Fruit fly (Drosophila melanogaster) whole organism, embryonic: ENCODE measurements around the gene zetaCOP.
A peak's percentile ranks its signal among the peaks of the same experiment; 100 is the strongest.

Experiments
- Asciz ChIP-seq: fragments of 200-800 bp; sonication (Bioruptor generic); optimal IDR thresholded peaks from 2 replicates; lab custom pipeline; 2017; ENCODE audit warnings: missing biosample characterization, mild to moderate bottlenecking, missing genetic modification characterization, missing genetic modification reagents
- Bteb2 ChIP-seq: fragments of 200-800 bp; sonication (Bioruptor generic); optimal IDR thresholded peaks from 2 replicates; lab custom pipeline; 2016; ENCODE audit warnings: missing biosample characterization, missing genetic modification characterization
- CG10147 ChIP-seq: fragments of 200-800 bp; sonication (Bioruptor generic); optimal IDR thresholded peaks from 2 replicates; lab custom pipeline; 2019; ENCODE audit warnings: missing biosample characterization, mild to moderate bottlenecking, missing genetic modification characterization, moderate library complexity
- CG10431 ChIP-seq: fragments of 200-800 bp; sonication (Bioruptor generic); optimal IDR thresholded peaks from 3 replicates; lab custom pipeline; 2018; ENCODE audit warnings: missing biosample characterization, mild to moderate bottlenecking, missing genetic modification characterization
- CG10979 ChIP-seq: fragments of 200-800 bp; sonication (Bioruptor generic); optimal IDR thresholded peaks from 2 replicates; lab custom pipeline; 2018; ENCODE audit warnings: missing biosample characterization, mild to moderate bottlenecking, missing genetic modification characterization, moderate library complexity
- CG12071 ChIP-seq: fragments of 200-800 bp; sonication (Bioruptor generic); optimal IDR thresholded peaks from 3 replicates; lab custom pipeline; 2018; ENCODE audit warnings: missing biosample characterization, mild to moderate bottlenecking, missing genetic modification characterization
- CG12391 ChIP-seq: fragments of 200-800 bp; sonication (Bioruptor generic); optimal IDR thresholded peaks from 3 replicates; lab custom pipeline; 2018; ENCODE audit warnings: missing biosample characterization, mild to moderate bottlenecking, missing genetic modification characterization, moderate library complexity
- CG13624 ChIP-seq: fragments of 200-800 bp; sonication (Bioruptor generic); optimal IDR thresholded peaks from 2 replicates; lab custom pipeline; 2016; ENCODE audit warnings: missing biosample characterization, missing genetic modification characterization
- CG15269 ChIP-seq: fragments of 200-800 bp; sonication (Bioruptor generic); optimal IDR thresholded peaks from 2 replicates; lab custom pipeline; 2018; ENCODE audit warnings: missing biosample characterization, mild to moderate bottlenecking, missing genetic modification characterization, moderate library complexity
- CG1603 ChIP-seq: fragments of 200-800 bp; sonication (Bioruptor generic); optimal IDR thresholded peaks from 2 replicates; lab custom pipeline; 2019; ENCODE audit warnings: missing biosample characterization, mild to moderate bottlenecking, missing genetic modification characterization, moderate library complexity
- CG1792 ChIP-seq: fragments of 200-800 bp; sonication (Bioruptor generic); optimal IDR thresholded peaks from 2 replicates; lab custom pipeline; 2016; ENCODE audit warnings: missing biosample characterization, missing genetic modification characterization
- CG1832 ChIP-seq: fragments of 200-800 bp; sonication (Bioruptor generic); optimal IDR thresholded peaks from 2 replicates; lab custom pipeline; 2017; ENCODE audit warnings: missing biosample characterization, mild to moderate bottlenecking, missing genetic modification characterization, inconsistent platforms
- CG2116 ChIP-seq: fragments of 200-800 bp; sonication (Bioruptor generic); optimal IDR thresholded peaks from 3 replicates; lab custom pipeline; 2018; ENCODE audit warnings: missing biosample characterization, mild to moderate bottlenecking, missing genetic modification characterization
- CG32532 ChIP-seq: fragments of 200-800 bp; sonication (Bioruptor generic); IDR thresholded peaks from 2 replicates; pipeline ENCODE4 v1.3.6; 2022; ENCODE audit warnings: missing biosample characterization, missing genetic modification characterization
- CG4282 ChIP-seq: fragments of 200-800 bp; sonication (Bioruptor generic); optimal IDR thresholded peaks from 2 replicates; lab custom pipeline; 2016; ENCODE audit warnings: missing biosample characterization, missing genetic modification characterization
- CG4730 ChIP-seq: fragments of 200-800 bp; sonication (Bioruptor generic); IDR thresholded peaks from 2 replicates; pipeline ENCODE4 v1.3.6; 2022; ENCODE audit warnings: missing biosample characterization, missing genetic modification characterization
- CG6765 ChIP-seq: fragments of 200-800 bp; sonication (Bioruptor generic); optimal IDR thresholded peaks from 3 replicates; lab custom pipeline; 2017; ENCODE audit warnings: missing biosample characterization, mild to moderate bottlenecking, missing genetic modification characterization
- CG7987 ChIP-seq: fragments of 200-800 bp; sonication (Bioruptor generic); optimal IDR thresholded peaks from 2 replicates; lab custom pipeline; 2018; ENCODE audit warnings: missing biosample characterization, mild to moderate bottlenecking, missing genetic modification characterization, moderate library complexity
- CG8281 ChIP-seq: fragments of 200-800 bp; sonication (Bioruptor generic); optimal IDR thresholded peaks from 2 replicates; lab custom pipeline; 2018; ENCODE audit warnings: missing biosample characterization, mild to moderate bottlenecking, missing genetic modification characterization, moderate library complexity
- CG8290 ChIP-seq, 3 experiments: fragments of 200-800 bp; sonication (Bioruptor generic); optimal IDR thresholded peaks; 2 replicates each; lab custom pipeline; 2016 to 2019; ENCODE audit warnings: missing biosample characterization in 3 of 3, missing genetic modification characterization in 3 of 3, mild to moderate bottlenecking in 2 of 3, moderate library complexity in 1 of 3
- CG8359 ChIP-seq: fragments of 200-800 bp; sonication (Bioruptor generic); optimal IDR thresholded peaks from 2 replicates; lab custom pipeline; 2017; ENCODE audit warnings: missing biosample characterization, mild to moderate bottlenecking, missing genetic modification characterization, borderline replicate concordance
- CG9215 ChIP-seq: fragments of 200-800 bp; sonication (Bioruptor generic); IDR thresholded peaks from 2 replicates; pipeline ENCODE4 v1.3.6; 2022; ENCODE audit warnings: missing biosample characterization, missing genetic modification characterization
- CG9876 ChIP-seq: fragments of 200-800 bp; sonication (Bioruptor generic); optimal IDR thresholded peaks from 2 replicates; lab custom pipeline; 2016; ENCODE audit warnings: missing biosample characterization, missing genetic modification characterization
- D ChIP-seq, 2 experiments: fragments of 200-800 bp in 1 of 2; fragments of >200 bp in 1 of 2; sonication (Bioruptor generic) in 1 of 2; optimal IDR thresholded peaks; 2 replicates in 1 of 2; 3 replicates in 1 of 2; lab custom pipeline; 2017; ENCODE audit warnings: mild to moderate bottlenecking in 1 of 2, missing biosample characterization in 1 of 2, missing genetic modification characterization in 1 of 2, missing genetic modification reagents in 1 of 2
- D19B ChIP-seq: fragments of 200-800 bp; sonication (Bioruptor generic); optimal IDR thresholded peaks from 2 replicates; lab custom pipeline; 2017; ENCODE audit warnings: missing biosample characterization, mild to moderate bottlenecking, missing genetic modification characterization
- Hey ChIP-seq: fragments of 200-800 bp; sonication (Bioruptor generic); optimal IDR thresholded peaks from 3 replicates; lab custom pipeline; 2018; ENCODE audit warnings: missing biosample characterization, mild to moderate bottlenecking, missing genetic modification characterization
- Hr51 ChIP-seq, 2 experiments: fragments of 200-800 bp; sonication (Bioruptor generic); optimal IDR thresholded peaks; 2 replicates in 1 of 2; 3 replicates in 1 of 2; lab custom pipeline; 2016 to 2018; ENCODE audit warnings: missing biosample characterization in 2 of 2, missing genetic modification characterization in 2 of 2, mild to moderate bottlenecking in 1 of 2, moderate library complexity in 1 of 2
- Hr78 ChIP-seq, 2 experiments: fragments of 200-800 bp in 1 of 2; fragments of >200 bp in 1 of 2; sonication (Bioruptor generic) in 1 of 2; optimal IDR thresholded peaks; 2 replicates each; lab custom pipeline; 2017 to 2019; ENCODE audit warnings: missing biosample characterization in 2 of 2, missing genetic modification characterization in 2 of 2, mild to moderate bottlenecking in 1 of 2, moderate library complexity in 1 of 2
- Rfx ChIP-seq: fragments of 200-800 bp; sonication (Bioruptor generic); IDR thresholded peaks from 2 replicates; pipeline ENCODE4 v1.3.6; 2022; ENCODE audit warnings: missing biosample characterization, missing genetic modification characterization
- ara ChIP-seq: fragments of 200-800 bp; sonication (Bioruptor generic); IDR thresholded peaks from 2 replicates; pipeline ENCODE4 v1.3.6; 2022; ENCODE audit warnings: missing biosample characterization, missing genetic modification characterization
- bowl ChIP-seq: fragments of 200-800 bp; sonication (Bioruptor generic); IDR thresholded peaks from 2 replicates; pipeline ENCODE4 v1.3.6; 2022; ENCODE audit warnings: missing biosample characterization, missing genetic modification characterization
- caup ChIP-seq: fragments of 200-800 bp; sonication (Bioruptor generic); optimal IDR thresholded peaks from 3 replicates; lab custom pipeline; 2017; ENCODE audit warnings: missing biosample characterization, mild to moderate bottlenecking, missing genetic modification characterization, moderate library complexity; ENCODE audit not compliant: severe bottlenecking
- chinmo ChIP-seq: fragments of 200-800 bp; sonication (Bioruptor generic); IDR thresholded peaks from 4 replicates; pipeline ENCODE4 v1.3.6; 2022; ENCODE audit warnings: missing biosample characterization, missing genetic modification characterization; ENCODE audit not compliant: partially characterized antibody
- dm ChIP-seq: fragments of 200-800 bp; sonication (Bioruptor generic); optimal IDR thresholded peaks from 3 replicates; lab custom pipeline; 2016; ENCODE audit warnings: missing biosample characterization, missing genetic modification characterization
- esg ChIP-seq: fragments of 200-800 bp; sonication (Bioruptor generic); conservative IDR thresholded peaks from 2 replicates; pipeline ENCODE4 v1.3.6; 2022; ENCODE audit warnings: missing biosample characterization, missing genetic modification characterization
- fu2 ChIP-seq: fragments of 200-800 bp; sonication (Bioruptor generic); optimal IDR thresholded peaks from 2 replicates; lab custom pipeline; 2016; ENCODE audit warnings: missing biosample characterization, missing genetic modification characterization
- grau ChIP-seq: fragments of 200-800 bp; optimal IDR thresholded peaks from 3 replicates; lab custom pipeline; 2019; ENCODE audit warnings: missing biosample characterization, mild to moderate bottlenecking, missing genetic modification characterization, moderate library complexity
- mirr ChIP-seq: fragments of 200-800 bp; sonication (Bioruptor generic); optimal IDR thresholded peaks from 3 replicates; lab custom pipeline; 2018; ENCODE audit warnings: missing biosample characterization, mild to moderate bottlenecking, missing genetic modification characterization
- nerfin-1 ChIP-seq: fragments of 200-800 bp; sonication (Bioruptor generic); optimal IDR thresholded peaks from 3 replicates; lab custom pipeline; 2019; ENCODE audit warnings: missing biosample characterization, mild to moderate bottlenecking, missing genetic modification characterization, moderate library complexity
- pb ChIP-seq: fragments of 200-800 bp; sonication (Bioruptor generic); optimal IDR thresholded peaks from 3 replicates; lab custom pipeline; 2016; ENCODE audit warnings: missing biosample characterization, missing genetic modification characterization
- prd ChIP-seq, 3 experiments: fragments of >200 bp in 2 of 3; fragments of 200-800 bp in 1 of 3; sonication (Bioruptor generic) in 1 of 3; optimal IDR thresholded peaks in 2 of 3; IDR thresholded peaks in 1 of 3; 2 replicates in 2 of 3; 3 replicates in 1 of 3; pipeline versions ENCODE4 v1.3.6 to Lab custom; 2017 to 2022; ENCODE audit warnings: missing biosample characterization in 1 of 3, missing genetic modification characterization in 1 of 3
- sens ChIP-seq: fragments of 200-800 bp; sonication (Bioruptor generic); peaks from one replicate; lab custom pipeline; 2016; ENCODE audit warnings: missing biosample characterization, missing genetic modification characterization
- slbo ChIP-seq: fragments of 200-800 bp; sonication (Bioruptor generic); IDR thresholded peaks from 2 replicates; pipeline ENCODE4 v1.3.6; 2022; ENCODE audit warnings: missing biosample characterization, missing genetic modification characterization
- stc ChIP-seq: fragments of 200-800 bp; sonication (Bioruptor generic); IDR thresholded peaks from 2 replicates; pipeline ENCODE4 v1.3.6; 2022; ENCODE audit warnings: missing biosample characterization, missing genetic modification characterization
- stwl ChIP-seq: fragments of 200-800 bp; sonication (Bioruptor generic); optimal IDR thresholded peaks from 3 replicates; lab custom pipeline; 2018; ENCODE audit warnings: missing biosample characterization, mild to moderate bottlenecking, missing genetic modification characterization, moderate library complexity
- tap ChIP-seq: fragments of 200-800 bp; optimal IDR thresholded peaks from 3 replicates; lab custom pipeline; 2019; ENCODE audit warnings: missing biosample characterization, mild to moderate bottlenecking, missing genetic modification characterization, moderate library complexity
- trh ChIP-seq: fragments of 200-800 bp; sonication (Bioruptor generic); optimal IDR thresholded peaks from 2 replicates; lab custom pipeline; 2016; ENCODE audit warnings: missing biosample characterization, missing genetic modification characterization

The zetaCOP gene

dm6 chr3L:16646865-16647459 lies 26.4 kb downstream of the zetaCOP start (continued):
- no peak for TF ChIP-seq mirr (GFP tag; lab: Kevin White, UChicago)
- TF ChIP-seq CG15269 (tag; lab: Kevin White, UChicago) = no peak
- no peak for TF ChIP-seq CG9215 (GFP tag; lab: Robert Waterston, UW)
- TF ChIP-seq stwl (tag; lab: Kevin White, UChicago) = no peak
- TF ChIP-seq ara = 0 out of 2 replicates have a peak, but pooled peaks have one; percentile 30
- peak; percentile 35; the same call in 1 of the 2 replicates for TF ChIP-seq Rfx (GFP tag; lab: Robert Waterston, UW)
- no peak for TF ChIP-seq CG1832 (GFP tag; lab: Kevin White, UChicago)
- TF ChIP-seq pb = peak; percentile 11
- TF ChIP-seq Asciz (GFP tag; lab: Kevin White, UChicago) = no peak
- no peak for TF ChIP-seq trh (GFP tag; lab: Kevin White, UChicago)
- peak; percentile 50; the same call in 1 of the 2 replicates for TF ChIP-seq stc (GFP tag; lab: Robert Waterston, UW)
- no peak for TF ChIP-seq fu2
- TF ChIP-seq slbo (GFP tag; lab: Robert Waterston, UW) = 0 out of 2 replicates have a peak, but pooled peaks have one; percentile 32
- TF ChIP-seq CG32532 (GFP tag; lab: Robert Waterston, UW) = peak; percentile 34; the same call in 1 of the 2 replicates
- TF ChIP-seq CG1603 (tag; lab: Kevin White, UChicago) = no peak
- TF ChIP-seq D19B (GFP tag; lab: Kevin White, UChicago) = no peak
- no peak for TF ChIP-seq CG4282 (GFP tag; lab: Kevin White, UChicago)
- no peak for TF ChIP-seq prd (optimal IDR thresholded peaks at IDR 0.05; lab: Kevin White, UChicago)
- TF ChIP-seq prd (GFP tag; IDR thresholded peaks at IDR 0.05; lab: Robert Waterston, UW) = 0 out of 3 replicates have a peak, but pooled peaks have one; percentile 22
- no peak for TF ChIP-seq bowl
- TF ChIP-seq CG8290 (GFP tag; optimal IDR thresholded peaks at IDR 0.05; lab: Kevin White, UChicago) = no peak
- TF ChIP-seq CG8290 (tag; optimal IDR thresholded peaks at IDR 0.05; lab: Kevin White, UChicago) = no peak
- TF ChIP-seq CG8359 = no peak
- TF ChIP-seq Bteb2 (GFP tag; lab: Kevin White, UChicago) = no peak
- no peak for TF ChIP-seq D (optimal IDR thresholded peaks at IDR 0.05; lab: Kevin White, UChicago)
- no peak for TF ChIP-seq D (GFP tag; optimal IDR thresholded peaks at IDR 0.05; lab: Kevin White, UChicago)
- TF ChIP-seq dm (GFP tag; lab: Kevin White, UChicago) = no peak
- no peak for TF ChIP-seq nerfin-1 (tag; lab: Kevin White, UChicago)
- no peak for TF ChIP-seq CG12071 (GFP tag; lab: Kevin White, UChicago)
- TF ChIP-seq Hr51 (GFP tag; optimal IDR thresholded peaks at IDR 0.05; lab: Kevin White, UChicago) = no peak
- TF ChIP-seq sens = peak; percentile 39
- no peak for TF ChIP-seq CG10979 (tag; lab: Kevin White, UChicago)
- no peak for TF ChIP-seq CG8281 (tag; lab: Kevin White, UChicago)
- TF ChIP-seq CG4730 = no peak; the same call in 1 of the 2 replicates
- TF ChIP-seq grau = no peak
- no peak for TF ChIP-seq CG1792 (GFP tag; lab: Kevin White, UChicago)
- TF ChIP-seq chinmo (GFP tag; lab: Robert Waterston, UW) = 0 out of 4 replicates have a peak, but pooled peaks have one; percentile 17
- no peak for TF ChIP-seq CG10431 (GFP tag; lab: Kevin White, UChicago)
- no peak for TF ChIP-seq tap (tag; lab: Kevin White, UChicago)
- TF ChIP-seq CG10147 (GFP tag; lab: Kevin White, UChicago) = no peak
- TF ChIP-seq Hr78 (GFP tag; optimal IDR thresholded peaks at IDR 0.05; lab: Kevin White, UChicago) = no peak
- TF ChIP-seq CG7987 = no peak
- no peak for TF ChIP-seq CG6765 (GFP tag; lab: Kevin White, UChicago)
- no peak for TF ChIP-seq esg
- TF ChIP-seq CG2116 (GFP tag; lab: Kevin White, UChicago) = no peak
- TF ChIP-seq CG13624 (GFP tag; lab: Kevin White, UChicago) = no peak
- no peak for TF ChIP-seq CG12391 (tag; lab: Kevin White, UChicago)
- TF ChIP-seq Hey (tag; lab: Kevin White, UChicago) = no peak
- peak; percentile 36 for TF ChIP-seq CG9876 (GFP tag; lab: Kevin White, UChicago)
- no peak for TF ChIP-seq caup (GFP tag; lab: Kevin White, UChicago)
